Fruit fly (Drosophila melanogaster) whole organism, wandering third instar larva: Measurements from ENCODE around the gene ver.
A peak's percentile ranks its signal among the peaks of the same experiment; 100 is the strongest.

Source experiments
- Abd-B ChIP-seq: fragments of >200 bp; optimal IDR thresholded peaks from 2 replicates; lab custom pipeline; 2017; ENCODE audit warnings: missing biosample characterization, missing genetic modification characterization
- CG32264 ChIP-seq: fragments of 200-800 bp; sonication (Bioruptor generic); optimal IDR thresholded peaks from 2 replicates; lab custom pipeline; 2016; ENCODE audit warnings: missing biosample characterization, missing genetic modification characterization
- CG9705 ChIP-seq: fragments of 200-800 bp; sonication (Bioruptor generic); optimal IDR thresholded peaks from 2 replicates; lab custom pipeline; 2018; ENCODE audit warnings: missing biosample characterization, mild to moderate bottlenecking, missing genetic modification characterization
- CrebA ChIP-seq: fragments of 200-800 bp; sonication (Bioruptor generic); optimal IDR thresholded peaks from 2 replicates; lab custom pipeline; 2016; ENCODE audit warnings: missing biosample characterization, mild to moderate bottlenecking, missing genetic modification characterization, borderline replicate concordance
- Dfd ChIP-seq: fragments of >200 bp; optimal IDR thresholded peaks from 2 replicates; lab custom pipeline; 2017; ENCODE audit warnings: missing biosample characterization, missing genetic modification characterization
- GATAd ChIP-seq: sonication (Bioruptor generic); optimal IDR thresholded peaks from 2 replicates; lab custom pipeline; 2016; ENCODE audit warnings: missing biosample characterization, missing genetic modification characterization
- HLH106 ChIP-seq: fragments of 200-800 bp; optimal IDR thresholded peaks from 3 replicates; lab custom pipeline; 2019; ENCODE audit warnings: missing biosample characterization, mild to moderate bottlenecking, missing genetic modification characterization, moderate library complexity
- Hnf4 ChIP-seq: fragments of 200-800 bp; sonication (Bioruptor generic); optimal IDR thresholded peaks from 2 replicates; lab custom pipeline; 2016; ENCODE audit warnings: missing biosample characterization, mild to moderate bottlenecking, missing genetic modification characterization
- Hr78 ChIP-seq: fragments of >200 bp; optimal IDR thresholded peaks from 2 replicates; lab custom pipeline; 2017; ENCODE audit warnings: missing biosample characterization, missing genetic modification characterization
- Hr83 ChIP-seq: fragments of 200-300 bp; sonication (Bioruptor generic); optimal IDR thresholded peaks from 2 replicates; lab custom pipeline; 2016; ENCODE audit warnings: missing biosample characterization, mild to moderate bottlenecking, missing genetic modification characterization, moderate library complexity; ENCODE audit not compliant: poor library complexity, severe bottlenecking
- Jra ChIP-seq: sonication (Bioruptor generic); optimal IDR thresholded peaks from 2 replicates; lab custom pipeline; 2016; ENCODE audit warnings: missing biosample characterization, missing genetic modification characterization
- Mio ChIP-seq: sonication (Bioruptor generic); optimal IDR thresholded peaks from 2 replicates; lab custom pipeline; 2016; ENCODE audit warnings: missing biosample characterization, missing genetic modification characterization
- N ChIP-seq: fragments of >200 bp; optimal IDR thresholded peaks from 2 replicates; lab custom pipeline; 2018; ENCODE audit warnings: missing biosample characterization, missing external identifiers, missing genetic modification characterization
- OdsH ChIP-seq: fragments of 200-800 bp; sonication (Bioruptor generic); optimal IDR thresholded peaks from 2 replicates; lab custom pipeline; 2016; ENCODE audit warnings: missing biosample characterization, mild to moderate bottlenecking, missing genetic modification characterization
- Sp1 ChIP-seq: fragments of 200-800 bp; sonication (Bioruptor generic); optimal IDR thresholded peaks from 3 replicates; lab custom pipeline; 2019; ENCODE audit warnings: missing biosample characterization, mild to moderate bottlenecking, missing genetic modification characterization, moderate library complexity
- Vsx2 ChIP-seq: fragments of 200-300, 225-300 bp; sonication (Bioruptor generic); optimal IDR thresholded peaks from 2 replicates; lab custom pipeline; 2018; ENCODE audit warnings: missing biosample characterization, missing genetic modification characterization; ENCODE audit not compliant: partially characterized antibody
- br ChIP-seq: fragments of 200-800 bp; sonication (Bioruptor generic); optimal IDR thresholded peaks from 2 replicates; lab custom pipeline; 2016; ENCODE audit warnings: missing biosample characterization, missing genetic modification characterization
- brk ChIP-seq: fragments of 200-800 bp; sonication (Bioruptor generic); optimal IDR thresholded peaks from 2 replicates; lab custom pipeline; 2016; ENCODE audit warnings: missing biosample characterization, mild to moderate bottlenecking, missing genetic modification characterization
- dl ChIP-seq, 2 experiments: fragments of 175-275, 200-275 bp in 1 of 2; fragments of 200-275 bp in 1 of 2; sonication (Bioruptor generic); optimal IDR thresholded peaks; lab custom pipeline; 2018; ENCODE audit warnings: mild to moderate bottlenecking in 2 of 2, missing biosample characterization in 2 of 2, missing genetic modification characterization in 2 of 2, moderate library complexity in 2 of 2; ENCODE audit not compliant: partially characterized antibody in 2 of 2, insufficient read depth in 1 of 2
- dsf ChIP-seq: sonication (Bioruptor generic); optimal IDR thresholded peaks from 2 replicates; lab custom pipeline; 2016; ENCODE audit warnings: missing biosample characterization, missing genetic modification characterization, borderline replicate concordance
- ey ChIP-seq: fragments of 200-800 bp; sonication (Bioruptor generic); optimal IDR thresholded peaks from 2 replicates; lab custom pipeline; 2016; ENCODE audit warnings: missing biosample characterization, missing genetic modification characterization
- foxo ChIP-seq, 2 experiments: fragments of 200-800 bp; sonication (Bioruptor generic); optimal IDR thresholded peaks; 2 replicates in 1 of 2; 3 replicates in 1 of 2; lab custom pipeline; 2016 to 2017; ENCODE audit warnings: missing biosample characterization in 2 of 2, missing genetic modification characterization in 2 of 2
- fru ChIP-seq: fragments of 200-800 bp; sonication (Bioruptor generic); optimal IDR thresholded peaks from 3 replicates; lab custom pipeline; 2016; ENCODE audit warnings: missing biosample characterization, mild to moderate bottlenecking, missing genetic modification characterization
- h ChIP-seq: fragments of 200-800 bp; sonication (Bioruptor generic); optimal IDR thresholded peaks from 3 replicates; lab custom pipeline; 2016; ENCODE audit warnings: missing biosample characterization, mild to moderate bottlenecking, missing genetic modification characterization
- jim ChIP-seq: fragments of 175-275, 200-325 bp; sonication (Bioruptor generic); optimal IDR thresholded peaks from 2 replicates; lab custom pipeline; 2016; ENCODE audit warnings: missing biosample characterization, mild to moderate bottlenecking, missing genetic modification characterization
- pan ChIP-seq: fragments of >200 bp; optimal IDR thresholded peaks from 2 replicates; lab custom pipeline; 2017
- psq ChIP-seq: fragments of 200-800 bp; sonication (Bioruptor generic); optimal IDR thresholded peaks from 3 replicates; lab custom pipeline; 2017; ENCODE audit warnings: missing biosample characterization, mild to moderate bottlenecking, missing genetic modification characterization, moderate library complexity
- rgr ChIP-seq: fragments of 200-800 bp; sonication (Bioruptor generic); optimal IDR thresholded peaks from 3 replicates; lab custom pipeline; 2016; ENCODE audit warnings: missing biosample characterization, mild to moderate bottlenecking, missing genetic modification characterization
- sv ChIP-seq: fragments of 200-800 bp; sonication (Bioruptor generic); optimal IDR thresholded peaks from 3 replicates; lab custom pipeline; 2016; ENCODE audit warnings: missing biosample characterization, missing genetic modification characterization
- woc ChIP-seq: sonication (Bioruptor generic); optimal IDR thresholded peaks from 2 replicates; lab custom pipeline; 2016; ENCODE audit warnings: missing biosample characterization, mild to moderate bottlenecking, missing genetic modification characterization

ver gene

dm6 chr3L:12482246-12482645 lies 41.5 kb upstream of the ver start, which contains the start of gene CG33725:
Gene CG33725, plus strand, starts transcription at chr3L:12482609.
- no peak for TF ChIP-seq fru (GFP tag; lab: Kevin White, UChicago)
- TF ChIP-seq CrebA (GFP tag; lab: Kevin White, UChicago), result no peak
- no peak for TF ChIP-seq OdsH (GFP tag; lab: Kevin White, UChicago)
- no peak for TF ChIP-seq Hr83 (GFP tag; lab: Kevin White, UChicago)
- no peak for TF ChIP-seq HLH106 (tag; lab: Kevin White, UChicago)
- TF ChIP-seq woc (GFP tag; lab: Kevin White, UChicago), result no peak
- TF ChIP-seq N (GFP tag; lab: Kevin White, UChicago), result no peak
- TF ChIP-seq Sp1, result no peak
- TF ChIP-seq br (GFP tag; lab: Kevin White, UChicago), result no peak
- TF ChIP-seq GATAd (GFP tag; lab: Kevin White, UChicago), result no peak
- TF ChIP-seq sv (GFP tag; lab: Kevin White, UChicago), result no peak
- TF ChIP-seq psq (GFP tag; lab: Kevin White, UChicago), result no peak
- no peak for TF ChIP-seq Dfd (GFP tag; lab: Kevin White, UChicago)
- TF ChIP-seq Hnf4 (GFP tag; lab: Kevin White, UChicago), result no peak
- no peak for TF ChIP-seq jim (GFP tag; lab: Kevin White, UChicago)

dm6 chr3L:12482917-12483316 lies 40.9 kb upstream of the ver start:
- TF ChIP-seq Mio (GFP tag; lab: Kevin White, UChicago) (no peak), h (peak; percentile 47), HLH106 (tag; lab: Kevin White, UChicago) (peak; percentile 16), fru (GFP tag; lab: Kevin White, UChicago) (peak; percentile 8), Hnf4 (GFP tag; lab: Kevin White, UChicago) (peak; percentile 14), Vsx2 (GFP tag; lab: Kevin White, UChicago) (no peak), rgr (GFP tag; lab: Kevin White, UChicago) (peak; percentile 21), dsf (GFP tag; lab: Kevin White, UChicago) (no peak), ey (GFP tag; lab: Kevin White, UChicago) (peak; percentile 13), psq (GFP tag; lab: Kevin White, UChicago) (peak; percentile 13), sv (GFP tag; lab: Kevin White, UChicago) (peak; percentile 68), foxo (GFP tag; optimal IDR thresholded peaks at IDR 0.05; lab: Kevin White, UChicago) (peak in 1 of 2 experiments; percentile 16), brk (GFP tag; lab: Kevin White, UChicago) (no peak), CrebA (GFP tag; lab: Kevin White, UChicago) (no peak)

- TF ChIP-seq jim (GFP tag; lab: Kevin White, UChicago) (no peak), HLH106 (tag; lab: Kevin White, UChicago) (no peak), pan (lab: Kevin White, UChicago) (no peak), Mio (GFP tag; lab: Kevin White, UChicago) (no peak), br (GFP tag; lab: Kevin White, UChicago) (no peak), Jra (GFP tag; lab: Kevin White, UChicago) (no peak), Hr78 (GFP tag; lab: Kevin White, UChicago) (no peak)
- TF ChIP-seq, all 38 proteins: peak for 0
These were observed 39.3 kb upstream of the ver start for dm6 chr3L:12484464-12484863.

- no peak for TF ChIP-seq Hr83 (GFP tag; lab: Kevin White, UChicago)
- no peak for TF ChIP-seq Abd-B (GFP tag; lab: Kevin White, UChicago)
- TF ChIP-seq CG32264, result no peak
- TF ChIP-seq Sp1, result no peak
- no peak for TF ChIP-seq dl (GFP tag; optimal IDR thresholded peaks at IDR 0.05; lab: Kevin White, UChicago; ENCODE audit: insufficient read depth in 1 of 2, partially characterized antibody in 2 of 2)
- TF ChIP-seq CG9705, result no peak
These were observed 38.8 kb upstream of the ver start, which contains the start of gene CG10663 for dm6 chr3L:12484948-12485347. Gene CG10663, minus strand, starts transcription at chr3L:12485035.

dm6 chr3L:12486175-12486574 lies 37.6 kb upstream of the ver start:
- TF ChIP-seq h (no peak), GATAd (GFP tag; lab: Kevin White, UChicago) (no peak), dl (GFP tag; optimal IDR thresholded peaks at IDR 0.05; lab: Kevin White, UChicago; ENCODE audit: insufficient read depth in 1 of 2, partially characterized antibody in 2 of 2) (no peak), Abd-B (GFP tag; lab: Kevin White, UChicago) (no peak), Hr83 (GFP tag; lab: Kevin White, UChicago) (no peak)
